Worm (Caenorhabditis elegans) whole organism, midembryonic: ENCODE data around the gene Y50E8A.11.
"Not testable (repeated sequence)": the region's sequence is repeated elsewhere in the genome, so short reads cannot be mapped to it uniquely, and the experiment has no call there.

Source experiments
- T22C8.4 ChIP-seq: fragments of 200-800 bp; sonication (Bioruptor generic); IDR thresholded peaks from 2 replicates; pipeline ENCODE4 v1.3.6; 2022; ENCODE audit warnings: missing genetic modification characterization, missing compliant biosample characterization
- cog-1 ChIP-seq: sonication (generic microtip); optimal IDR thresholded peaks from 2 replicates; lab custom pipeline; 2016; ENCODE audit warnings: missing genetic modification characterization, missing compliant biosample characterization
- flt-1 ChIP-seq: fragments of 200-800 bp; sonication (Bioruptor generic); IDR thresholded peaks from 2 replicates; pipeline ENCODE4 v1.3.6; 2022; ENCODE audit warnings: missing genetic modification characterization, missing compliant biosample characterization
- klf-2 ChIP-seq: fragments of 200-800 bp; sonication (Bioruptor generic); conservative IDR thresholded peaks from 2 replicates; pipeline ENCODE4 v1.3.6; 2022; ENCODE audit warnings: missing genetic modification reagents, missing genetic modification characterization, missing compliant biosample characterization
- med-1 ChIP-seq: sonication (generic microtip); optimal IDR thresholded peaks from 2 replicates; lab custom pipeline; 2017; ENCODE audit warnings: missing genetic modification characterization, mild to moderate bottlenecking, missing compliant biosample characterization, antibody characterized with exemption, missing genetic modification reagents; ENCODE audit not compliant: insufficient read depth
- ref-1 ChIP-seq: fragments of 200-800 bp; sonication (Bioruptor generic); conservative IDR thresholded peaks from 2 replicates; pipeline ENCODE4 v1.3.6; 2022; ENCODE audit warnings: missing genetic modification reagents, missing genetic modification characterization, missing compliant biosample characterization
- tab-1 ChIP-seq: fragments of 200-800 bp; sonication (Bioruptor generic); IDR thresholded peaks from 2 replicates; pipeline ENCODE4 v1.3.6; 2022; ENCODE audit warnings: missing genetic modification characterization, missing compliant biosample characterization
- ztf-23 ChIP-seq: fragments of 200-800 bp; sonication (Bioruptor generic); IDR thresholded peaks from 2 replicates; pipeline ENCODE4 v1.3.6; 2022; ENCODE audit warnings: missing genetic modification reagents, missing genetic modification characterization, missing compliant biosample characterization
- ztf-29 ChIP-seq: fragments of 200-800 bp; sonication (Bioruptor generic); IDR thresholded peaks from 2 replicates; pipeline ENCODE4 v1.3.6; 2022; ENCODE audit warnings: missing genetic modification reagents, missing genetic modification characterization, missing compliant biosample characterization

The Y50E8A.11 gene

DNA sequence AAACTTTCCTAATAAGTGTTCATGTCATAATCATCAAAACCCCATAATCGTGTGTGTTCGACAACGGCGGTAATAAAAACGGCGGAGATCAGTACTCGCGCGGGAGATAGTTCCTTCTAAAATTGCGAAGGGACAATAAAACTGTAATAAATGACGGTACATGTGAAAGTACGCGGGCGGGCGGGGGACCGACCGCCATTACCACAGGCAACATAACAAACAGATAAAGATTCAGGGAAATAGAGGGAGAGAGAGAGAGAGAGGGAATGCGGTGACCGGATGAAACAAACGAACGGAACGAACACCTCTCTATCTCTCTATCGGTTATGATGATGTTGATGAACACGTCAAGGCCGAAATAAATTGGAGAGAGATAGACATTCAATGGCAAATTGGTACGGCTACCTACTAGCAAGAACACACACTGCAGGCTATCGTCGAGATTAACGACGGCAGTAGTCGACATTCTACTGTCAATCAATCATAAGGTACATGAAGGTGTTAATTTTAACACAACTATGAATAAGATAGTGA lies 25.0 kb downstream of the Y50E8A.11 start:
- no peak for TF ChIP-seq flt-1 (GFP tag; lab: Robert Waterston, UW)
- no peak for TF ChIP-seq T22C8.4
- no peak for TF ChIP-seq klf-2 (GFP tag; lab: Robert Waterston, UW)
- TF ChIP-seq cog-1 (tag; lab: Kevin White, UChicago): no peak
- no peak for TF ChIP-seq ztf-23
- TF ChIP-seq ref-1 (GFP tag; lab: Robert Waterston, UW): no peak
- no peak for TF ChIP-seq tab-1 (GFP tag; lab: Robert Waterston, UW)
- no peak for TF ChIP-seq med-1 (GFP tag; lab: Kevin White, UChicago)
- no peak for TF ChIP-seq ztf-29 (GFP tag; lab: Robert Waterston, UW)

DNA sequence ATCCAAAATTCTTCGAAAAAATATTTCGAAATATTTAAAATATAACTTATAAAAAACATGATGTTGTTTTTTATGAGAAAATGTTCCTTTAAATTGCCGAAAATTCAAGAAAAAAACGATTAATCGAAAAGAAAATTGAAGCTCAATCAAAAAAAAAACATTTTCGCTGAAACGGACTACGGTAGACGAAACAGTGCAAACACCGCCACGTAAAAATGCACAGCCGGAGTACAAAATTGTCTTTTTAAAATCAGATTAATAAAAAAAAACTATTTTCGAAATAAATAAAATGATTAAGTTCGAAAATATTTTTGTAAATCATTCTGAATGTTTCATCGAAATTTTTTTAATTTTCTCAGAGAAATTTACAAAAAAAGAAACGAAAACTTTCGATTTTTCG lies 32.3 kb downstream of the Y50E8A.11 start:
- TF ChIP-seq tab-1 (GFP tag; lab: Robert Waterston, UW) (no peak), klf-2 (GFP tag; lab: Robert Waterston, UW) (no peak), ztf-29 (GFP tag; lab: Robert Waterston, UW) (no peak), ref-1 (GFP tag; lab: Robert Waterston, UW) (no peak), ztf-23 (no peak), cog-1 (tag; lab: Kevin White, UChicago) (no peak), med-1 (GFP tag; lab: Kevin White, UChicago) (no peak), T22C8.4 (no peak), flt-1 (GFP tag; lab: Robert Waterston, UW) (no peak)

DNA sequence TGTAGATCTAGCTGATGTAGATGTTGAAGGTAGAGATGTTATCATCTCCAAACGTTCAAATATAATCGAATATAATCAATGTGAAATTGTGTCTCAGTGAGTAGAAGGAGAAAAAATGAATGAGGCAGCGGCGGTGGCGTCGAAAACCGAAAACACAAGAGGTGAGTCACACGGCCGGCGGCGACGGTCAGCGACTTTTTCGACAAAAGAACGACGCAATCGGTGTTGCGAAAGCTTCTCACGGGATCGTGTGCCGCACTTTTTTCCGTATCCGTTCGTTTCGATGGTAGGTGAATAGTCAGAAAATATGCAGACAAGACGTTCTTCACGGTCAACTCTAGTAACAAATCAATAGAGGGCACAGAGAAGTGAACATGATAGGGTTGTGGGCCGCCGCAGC lies 34.3 kb downstream of the Y50E8A.11 start, which contains the start of gene rin-1:
TSS of gene rin-1 (minus strand) at position 101 of the 400 bp plus-strand sequence.
- TF ChIP-seq T22C8.4 (no peak), ztf-29 (GFP tag; lab: Robert Waterston, UW) (no peak), cog-1 (tag; lab: Kevin White, UChicago) (no peak), tab-1 (GFP tag; lab: Robert Waterston, UW) (no peak), flt-1 (GFP tag; lab: Robert Waterston, UW) (no peak), ref-1 (GFP tag; lab: Robert Waterston, UW) (no peak), ztf-23 (no peak), klf-2 (GFP tag; lab: Robert Waterston, UW) (no peak), med-1 (GFP tag; lab: Kevin White, UChicago) (no peak)

DNA sequence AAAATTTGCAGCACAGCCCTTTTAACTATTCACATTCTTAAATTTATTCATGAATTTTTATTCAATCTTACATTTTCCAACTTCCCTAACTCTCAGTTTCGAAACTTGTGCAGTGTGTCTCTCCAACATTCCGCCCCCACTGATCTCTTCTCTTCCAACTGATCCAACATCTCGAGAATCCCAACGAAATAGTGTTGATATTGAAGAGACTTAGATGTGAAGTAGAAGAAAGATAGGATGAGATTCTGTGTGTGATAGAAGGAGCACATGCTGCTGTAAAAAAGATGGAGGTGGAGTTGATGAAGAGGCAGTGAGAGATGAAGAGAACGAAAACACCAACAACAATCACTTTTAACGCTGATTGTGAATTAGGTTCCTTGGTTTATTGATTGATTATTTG lies 39.1 kb downstream of the Y50E8A.11 start:
- TF ChIP-seq flt-1 (GFP tag; lab: Robert Waterston, UW): no peak
- no peak for TF ChIP-seq ztf-23
- no peak for TF ChIP-seq ztf-29 (GFP tag; lab: Robert Waterston, UW)
- TF ChIP-seq T22C8.4: no peak
- no peak for TF ChIP-seq cog-1 (tag; lab: Kevin White, UChicago)
- no peak for TF ChIP-seq med-1 (GFP tag; lab: Kevin White, UChicago)
- TF ChIP-seq ref-1 (GFP tag; lab: Robert Waterston, UW): no peak
- TF ChIP-seq klf-2 (GFP tag; lab: Robert Waterston, UW): no peak
- no peak for TF ChIP-seq tab-1 (GFP tag; lab: Robert Waterston, UW)

DNA sequence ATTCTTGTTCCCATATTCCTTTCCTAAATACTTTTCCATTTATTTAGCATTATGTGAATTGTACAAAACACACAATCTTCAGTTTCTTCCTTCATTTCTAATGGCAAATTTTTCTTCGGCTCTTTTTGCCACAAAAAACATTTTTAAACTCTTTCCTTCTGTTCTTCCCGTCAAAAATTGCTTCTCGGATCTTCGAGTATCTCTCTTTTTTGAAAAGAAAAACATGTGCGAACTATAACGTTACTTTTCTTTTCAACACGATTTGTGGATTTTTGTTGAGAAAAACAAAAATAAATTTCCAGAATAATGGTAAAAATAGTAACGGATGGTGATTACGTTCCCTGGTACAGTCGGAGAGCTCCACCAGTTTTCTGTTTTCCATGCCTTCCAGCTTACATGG lies 40.3 kb downstream of the Y50E8A.11 start, which contains the start of gene W06A7.2:
TSS of gene W06A7.2 (plus strand) at position 301 of the 400 bp plus-strand sequence.
- TF ChIP-seq cog-1 (tag; lab: Kevin White, UChicago): no peak
- no peak for TF ChIP-seq T22C8.4
- no peak for TF ChIP-seq flt-1 (GFP tag; lab: Robert Waterston, UW)
- TF ChIP-seq ztf-29 (GFP tag; lab: Robert Waterston, UW): no peak

DNA sequence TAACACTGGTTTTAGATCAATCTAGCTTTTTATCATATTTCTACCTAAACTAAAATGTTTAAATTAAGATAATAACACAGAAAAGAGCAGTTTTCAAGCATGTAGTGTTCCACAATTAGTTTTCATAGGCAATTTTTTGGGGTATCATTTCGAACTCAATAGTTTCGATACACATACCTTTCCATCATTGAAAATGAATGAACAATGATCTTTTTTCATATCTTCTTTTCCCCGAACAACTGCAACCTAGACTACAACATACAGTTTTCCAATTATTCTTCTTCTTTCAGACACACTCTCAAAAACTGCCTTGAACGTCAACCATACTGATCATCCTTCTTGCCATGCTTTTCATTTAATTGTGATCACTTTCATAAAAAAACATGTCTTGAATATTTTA lies 42.9 kb downstream of the Y50E8A.11 start, which contains the start of gene W06A7.4:
TSS of gene W06A7.4 (plus strand) at position 301 of the 400 bp plus-strand sequence.
- TF ChIP-seq flt-1 (GFP tag; lab: Robert Waterston, UW) (no peak), klf-2 (GFP tag; lab: Robert Waterston, UW) (no peak), T22C8.4 (no peak), cog-1 (tag; lab: Kevin White, UChicago) (no peak), tab-1 (GFP tag; lab: Robert Waterston, UW) (no peak)

DNA sequence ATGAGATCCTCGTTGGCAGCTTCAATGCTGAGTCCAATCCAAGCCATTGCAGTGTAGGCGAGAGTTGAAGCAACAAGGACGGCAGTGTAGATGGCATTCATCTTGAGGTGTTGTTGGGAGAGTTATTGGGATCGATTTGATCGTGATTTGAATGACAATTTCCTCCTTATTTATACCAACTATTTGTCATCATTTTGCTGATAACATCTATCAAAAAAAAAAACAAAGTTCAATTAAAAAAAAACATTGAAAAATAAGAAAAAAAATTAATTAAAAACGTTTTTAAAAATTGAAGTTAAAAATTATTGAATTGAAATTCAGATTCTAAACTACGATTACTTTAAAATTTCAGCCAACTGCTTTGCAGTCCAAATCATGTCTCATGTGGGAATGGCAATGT lies 45.7 kb downstream of the Y50E8A.11 start, which contains the start of gene nspa-8:
TSS of gene nspa-8 (minus strand) at position 101 of the 400 bp plus-strand sequence.
- TF ChIP-seq ref-1 (GFP tag; lab: Robert Waterston, UW); ztf-23; klf-2 (GFP tag; lab: Robert Waterston, UW): not testable (repeated sequence)

DNA sequence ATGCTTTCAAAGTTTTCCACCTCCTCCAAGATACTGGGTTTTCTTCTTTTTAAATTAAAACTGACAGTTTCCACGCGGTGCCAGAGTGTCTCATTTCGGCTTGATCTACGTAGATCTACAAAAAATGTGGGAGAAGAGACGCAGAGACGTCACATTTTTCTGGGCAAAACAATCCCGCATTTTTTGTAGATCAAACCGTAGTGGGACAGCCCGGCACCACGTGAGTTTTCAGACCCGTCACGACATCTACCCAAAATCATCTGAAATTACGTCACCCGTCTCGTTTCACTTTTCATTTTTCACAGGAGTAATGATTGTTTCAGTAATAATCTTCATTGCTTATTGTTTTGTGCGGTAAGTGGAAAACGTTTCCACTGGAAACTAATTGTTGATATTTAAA lies 47.2 kb downstream of the Y50E8A.11 start:
- no peak for TF ChIP-seq ztf-23
- no peak for TF ChIP-seq med-1 (GFP tag; lab: Kevin White, UChicago)
- TF ChIP-seq T22C8.4: no peak
- TF ChIP-seq ztf-29 (GFP tag; lab: Robert Waterston, UW): 0 out of 2 replicates have a peak, but pooled peaks have one; percentile 17
- no peak for TF ChIP-seq ref-1 (GFP tag; lab: Robert Waterston, UW)

DNA sequence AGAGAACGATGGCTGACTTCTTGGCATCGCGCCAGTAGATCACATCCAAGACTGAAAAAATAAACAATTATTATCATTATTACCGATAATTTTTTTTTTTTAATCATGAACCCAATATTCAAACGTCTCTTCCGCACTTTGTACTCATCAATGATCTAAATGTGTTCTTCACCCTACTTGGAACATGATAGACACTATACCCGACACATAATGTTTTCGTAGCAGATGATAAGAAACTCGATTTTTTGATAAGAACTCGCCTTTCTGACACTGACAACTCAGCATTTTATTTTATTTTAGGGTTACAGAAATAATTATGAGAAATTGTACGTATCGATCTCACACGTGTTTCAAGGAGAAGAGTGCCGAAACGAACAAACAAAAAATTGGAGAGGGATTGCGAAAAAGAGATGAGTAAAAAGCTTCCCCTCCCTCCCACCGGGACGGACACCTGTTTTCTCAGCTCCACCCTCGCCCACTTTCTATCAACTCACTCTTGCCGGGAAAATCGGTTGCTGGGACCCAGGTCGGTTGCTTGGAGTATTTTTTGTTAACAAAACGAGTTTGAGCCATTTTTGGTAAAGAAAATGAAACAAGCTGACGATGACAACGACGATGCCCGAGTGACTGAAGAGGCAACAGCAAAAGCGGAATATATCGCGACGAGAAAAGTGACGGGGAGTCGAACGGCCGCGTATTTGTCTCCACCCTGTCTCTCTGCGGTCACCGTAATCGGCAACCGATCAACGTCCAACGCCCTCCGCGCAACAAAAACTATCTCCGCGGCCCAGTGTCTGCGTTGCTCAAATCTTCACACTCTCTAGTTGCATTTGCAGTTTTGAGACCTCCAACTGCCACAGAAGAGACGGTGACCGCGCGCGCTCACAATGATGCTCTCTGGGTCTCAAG lies 49.3 kb downstream of the Y50E8A.11 start:
- TF ChIP-seq ztf-23 (no peak), ztf-29 (GFP tag; lab: Robert Waterston, UW) (0 out of 2 replicates have a peak, but pooled peaks have one; percentile 5), med-1 (GFP tag; lab: Kevin White, UChicago) (no peak), cog-1 (tag; lab: Kevin White, UChicago) (no peak), ref-1 (GFP tag; lab: Robert Waterston, UW) (no peak), flt-1 (GFP tag; lab: Robert Waterston, UW) (0 out of 2 replicates have a peak, but pooled peaks have one; percentile 33)
